Worm (Caenorhabditis elegans): ENCODE results near the gene cyp-34A9.

cyp-34A9 gene

ce11 chrV:4004577-4004976 lies 34.2 kb upstream of the cyp-34A9 start:
- no peak for TF ChIP-seq spr-1 (tag; optimal IDR thresholded peaks at IDR 0.05)
- TF ChIP-seq ceh-20 (GFP tag; IDR thresholded peaks at IDR 0.05) = no peak
- TF ChIP-seq nhr-102 (tag; optimal IDR thresholded peaks at IDR 0.05) = no peak
- no peak for TF ChIP-seq gei-8 (GFP tag; optimal IDR thresholded peaks at IDR 0.05)
- no peak for TF ChIP-seq egl-43 (GFP tag; IDR thresholded peaks at IDR 0.05)
- no peak for TF ChIP-seq zfp-3 (GFP tag; conservative IDR thresholded peaks at IDR 0.05)
- TF ChIP-seq mep-1 (tag; optimal IDR thresholded peaks at IDR 0.05) = no peak
- TF ChIP-seq fkh-10 (GFP tag; optimal IDR thresholded peaks at IDR 0.05) = no peak
- TF ChIP-seq F49E8.2 (tag; optimal IDR thresholded peaks at IDR 0.05; ENCODE audit: borderline replicate concordance) = no peak
- TF ChIP-seq rbr-2 (tag; optimal IDR thresholded peaks at IDR 0.05) = no peak
- TF ChIP-seq hlh-30 (tag; optimal IDR thresholded peaks at IDR 0.05; ENCODE audit: insufficient read depth) = no peak
- no peak for TF ChIP-seq T26A8.4 (GFP tag; IDR thresholded peaks at IDR 0.05)
- no peak for TF ChIP-seq fos-1 (tag; optimal IDR thresholded peaks at IDR 0.05)
- TF ChIP-seq mxl-3 (GFP tag; optimal IDR thresholded peaks at IDR 0.05) = no peak
- TF ChIP-seq nhr-111 (GFP tag; optimal IDR thresholded peaks at IDR 0.05) = no peak
- no peak for TF ChIP-seq nhr-48 (tag; optimal IDR thresholded peaks at IDR 0.05)

ce11 chrV:3995838-3996237 lies 25.5 kb upstream of the cyp-34A9 start, which contains the start of gene srx-62:
Gene srx-62 (minus strand): TSS chrV:3995938.
- no peak for TF ChIP-seq nhr-77 (tag; optimal IDR thresholded peaks at IDR 0.05)
- TF ChIP-seq sdz-12 (GFP tag; optimal IDR thresholded peaks at IDR 0.05) = no peak
- TF ChIP-seq zip-2 (tag; optimal IDR thresholded peaks at IDR 0.05) = no peak
- TF ChIP-seq nhr-111 (GFP tag; optimal IDR thresholded peaks at IDR 0.05) = no peak
- TF ChIP-seq F44E2.7 (GFP tag; IDR thresholded peaks at IDR 0.05) = no peak
- no peak for TF ChIP-seq egl-43 (GFP tag; IDR thresholded peaks at IDR 0.05)
- no peak for TF ChIP-seq nhr-102 (tag; optimal IDR thresholded peaks at IDR 0.05)
- no peak for TF ChIP-seq ceh-28 (tag; optimal IDR thresholded peaks at IDR 0.05)
- no peak for TF ChIP-seq ceh-32 (tag; optimal IDR thresholded peaks at IDR 0.05; ENCODE audit: poor library complexity)
- TF ChIP-seq lin-13 (GFP tag; optimal IDR thresholded peaks at IDR 0.05) = no peak

- no peak for TF ChIP-seq zfp-3 (GFP tag; conservative IDR thresholded peaks at IDR 0.05)
- TF ChIP-seq ceh-82 (tag; optimal IDR thresholded peaks at IDR 0.05) = no peak
- TF ChIP-seq nhr-111 (GFP tag; optimal IDR thresholded peaks at IDR 0.05) = no peak
- no peak for TF ChIP-seq aly-2 (tag; optimal IDR thresholded peaks at IDR 0.05)
- TF ChIP-seq fkh-10 (GFP tag; optimal IDR thresholded peaks at IDR 0.05) = no peak
These were observed 23.7 kb upstream of the cyp-34A9 start, which contains the start of gene K09D9.9 for ce11 chrV:3994048-3994447. Gene K09D9.9 (minus strand): TSS chrV:3994148.

ce11 chrV:3992334-3992733 lies 22.0 kb upstream of the cyp-34A9 start:
- peak; percentile 63 for TF ChIP-seq aha-1 (tag)
- no peak for TF ChIP-seq mdl-1 (tag; optimal IDR thresholded peaks at IDR 0.05)
- TF ChIP-seq T20F7.1 (GFP tag; optimal IDR thresholded peaks at IDR 0.05) = peak; percentile 1

ce11 chrV:3989070-3989469 lies 18.7 kb upstream of the cyp-34A9 start, which contains the start of gene nlp-27:
Gene nlp-27 (plus strand): TSS chrV:3989378.
- TF ChIP-seq ctbp-1 (GFP tag; IDR thresholded peaks at IDR 0.05) = no peak
- no peak for TF ChIP-seq nhr-11 (tag; optimal IDR thresholded peaks at IDR 0.05)
- TF ChIP-seq ama-1 (optimal IDR thresholded peaks at IDR 0.05) = peak; percentile 43
- TF ChIP-seq unc-62 (GFP tag; optimal IDR thresholded peaks at IDR 0.05 in 1 of 2) = peak in 1 of 2 experiments; percentile 63
- no peak for TF ChIP-seq unc-62 (tag; optimal IDR thresholded peaks at IDR 0.05)
- no peak for TF ChIP-seq dmd-8 (GFP tag; IDR thresholded peaks at IDR 0.05)
- TF ChIP-seq mdl-1 (tag; optimal IDR thresholded peaks at IDR 0.05) = peak in 1 of 2 experiments; percentile 24
- TF ChIP-seq mdt-29 (GFP tag; IDR thresholded peaks at IDR 0.05) = no peak
- TF ChIP-seq mxl-2 (GFP tag; conservative IDR thresholded peaks at IDR 0.05) = no peak
- TF ChIP-seq nhr-28 (tag; optimal IDR thresholded peaks at IDR 0.05) = peak; percentile 9
- peak; percentile 32 for TF ChIP-seq hlh-30 (tag; optimal IDR thresholded peaks at IDR 0.05; ENCODE audit: insufficient read depth)
- TF ChIP-seq nhr-102 (tag; optimal IDR thresholded peaks at IDR 0.05) = no peak

Data from whole organism, L4 larva.